Worm (Caenorhabditis elegans): ENCODE data around the gene C16D9.3.

DNA sequence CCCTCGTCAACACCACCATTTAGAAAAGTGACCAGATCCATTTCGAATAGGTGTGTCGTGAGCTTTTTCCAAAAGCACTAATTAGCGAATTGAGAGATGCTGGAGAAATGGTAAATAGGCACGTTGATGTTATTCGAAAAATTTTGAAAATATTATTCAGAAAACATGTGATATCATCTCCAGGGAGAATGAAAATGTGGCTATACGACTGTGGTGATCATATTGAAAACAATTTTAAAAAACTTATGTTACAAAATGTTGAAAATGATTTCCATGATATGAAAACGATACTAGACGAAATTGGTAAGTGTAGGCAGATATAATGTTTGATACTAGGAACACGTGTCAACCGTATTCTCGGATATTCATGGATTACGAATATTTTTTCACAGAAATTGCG lies 13.0 kb downstream of the C16D9.3 start, which contains the start of gene K07C11.10:
- no peak for TF ChIP-seq nhr-77 (tag; optimal IDR thresholded peaks at IDR 0.05)
- TF ChIP-seq nhr-28 (tag; optimal IDR thresholded peaks at IDR 0.05) = no peak
- no peak for TF ChIP-seq ama-1 (optimal IDR thresholded peaks at IDR 0.05)
- TF ChIP-seq lin-39 (tag; optimal IDR thresholded peaks at IDR 0.05) = no peak
- no peak for TF ChIP-seq nhr-237 (tag; optimal IDR thresholded peaks at IDR 0.05)
- no peak for TF ChIP-seq hlh-4 (tag; optimal IDR thresholded peaks at IDR 0.05)
- no peak for TF ChIP-seq hpl-2 (GFP tag; optimal IDR thresholded peaks at IDR 0.05)
- no peak for TF ChIP-seq ceh-8 (GFP tag; optimal IDR thresholded peaks at IDR 0.05)
- TF ChIP-seq dpl-1 (GFP tag; optimal IDR thresholded peaks at IDR 0.05) = no peak
- no peak for TF ChIP-seq unc-62 (GFP tag; optimal IDR thresholded peaks at IDR 0.05)
